Fruit fly (Drosophila melanogaster) whole organism, embryonic: ENCODE measurements around the gene CG3651.

Experiments used
- B-H1 ChIP-seq: fragments of 200-800 bp; sonication (Bioruptor generic); IDR thresholded peaks from 3 replicates; pipeline ENCODE4 v1.3.6; 2022; ENCODE audit warnings: missing biosample characterization, missing genetic modification characterization
- CG12219 ChIP-seq: fragments of 200-800 bp; sonication (Bioruptor generic); optimal IDR thresholded peaks from 3 replicates; lab custom pipeline; 2018; ENCODE audit warnings: missing biosample characterization, mild to moderate bottlenecking, missing genetic modification characterization
- CG15269 ChIP-seq: fragments of 200-800 bp; sonication (Bioruptor generic); optimal IDR thresholded peaks from 2 replicates; lab custom pipeline; 2018; ENCODE audit warnings: missing biosample characterization, mild to moderate bottlenecking, missing genetic modification characterization, moderate library complexity
- CG16813 ChIP-seq: fragments of 200-800 bp; sonication (Bioruptor generic); IDR thresholded peaks from 3 replicates; pipeline ENCODE4 v1.3.6; 2022; ENCODE audit warnings: missing biosample characterization, missing genetic modification characterization; ENCODE audit not compliant: partially characterized antibody
- CG17829 ChIP-seq: fragments of 200-800 bp; optimal IDR thresholded peaks from 2 replicates; lab custom pipeline; 2019; ENCODE audit warnings: missing biosample characterization, mild to moderate bottlenecking, missing genetic modification characterization, moderate library complexity
- CG30020 ChIP-seq: fragments of 200-800 bp; optimal IDR thresholded peaks from 2 replicates; lab custom pipeline; 2019; ENCODE audit warnings: missing biosample characterization, mild to moderate bottlenecking, missing genetic modification characterization, moderate library complexity
- CG3163 ChIP-seq: fragments of 200-800 bp; sonication (Bioruptor generic); optimal IDR thresholded peaks from 3 replicates; lab custom pipeline; 2016; ENCODE audit warnings: missing biosample characterization, missing genetic modification characterization
- CG3281 ChIP-seq: fragments of 200-800 bp; sonication (Bioruptor generic); optimal IDR thresholded peaks from 3 replicates; lab custom pipeline; 2017; ENCODE audit warnings: missing biosample characterization, mild to moderate bottlenecking, missing genetic modification characterization
- CG33557 ChIP-seq: fragments of 200-800 bp; sonication (Bioruptor generic); optimal IDR thresholded peaks from 2 replicates; lab custom pipeline; 2019; ENCODE audit warnings: missing biosample characterization, mild to moderate bottlenecking, missing genetic modification characterization, moderate library complexity
- CG3407 ChIP-seq: fragments of 200-800 bp; sonication (Bioruptor generic); optimal IDR thresholded peaks from 2 replicates; lab custom pipeline; 2018; ENCODE audit warnings: missing biosample characterization, mild to moderate bottlenecking, missing genetic modification characterization
- CG34224 ChIP-seq: fragments of 200-800 bp; sonication (Bioruptor generic); IDR thresholded peaks from 3 replicates; pipeline ENCODE4 v1.3.6; 2022; ENCODE audit warnings: missing biosample characterization, missing genetic modification characterization; ENCODE audit not compliant: partially characterized antibody
- CG34376 ChIP-seq: fragments of 200-800 bp; sonication (Bioruptor generic); optimal IDR thresholded peaks from 2 replicates; lab custom pipeline; 2018; ENCODE audit warnings: missing biosample characterization, mild to moderate bottlenecking, missing genetic modification characterization
- CG4328 ChIP-seq: fragments of 200-800 bp; sonication (Bioruptor generic); optimal IDR thresholded peaks from 3 replicates; lab custom pipeline; 2017; ENCODE audit warnings: missing biosample characterization, missing genetic modification reagents, missing genetic modification characterization
- CG43689 ChIP-seq: fragments of 200-800 bp; sonication (Bioruptor generic); IDR thresholded peaks from 2 replicates; pipeline ENCODE4 v1.3.6; 2022; ENCODE audit warnings: missing biosample characterization, missing genetic modification characterization
- CG4617 ChIP-seq: fragments of 200-800 bp; sonication (Bioruptor generic); optimal IDR thresholded peaks from 3 replicates; lab custom pipeline; 2016; ENCODE audit warnings: missing biosample characterization, missing genetic modification characterization, borderline replicate concordance
- CG5953 ChIP-seq: fragments of 200-800 bp; sonication (Bioruptor generic); IDR thresholded peaks from 2 replicates; pipeline ENCODE4 v1.3.6; 2022; ENCODE audit warnings: missing biosample characterization, missing genetic modification characterization
- CG6813 ChIP-seq: fragments of 200-800 bp; sonication (Bioruptor generic); optimal IDR thresholded peaks from 2 replicates; lab custom pipeline; 2017; ENCODE audit warnings: missing biosample characterization, missing genetic modification characterization, mild to moderate bottlenecking, moderate library complexity, missing genetic modification reagents
- CG7987 ChIP-seq: fragments of 200-800 bp; sonication (Bioruptor generic); optimal IDR thresholded peaks from 2 replicates; lab custom pipeline; 2018; ENCODE audit warnings: missing biosample characterization, mild to moderate bottlenecking, missing genetic modification characterization, moderate library complexity
- CG8765 ChIP-seq: fragments of 200-800 bp; sonication (Bioruptor generic); IDR thresholded peaks from 2 replicates; pipeline ENCODE4 v1.3.6; 2022; ENCODE audit warnings: missing biosample characterization, missing genetic modification characterization
- CoRest ChIP-seq: fragments of 200-800 bp; sonication (Bioruptor generic); optimal IDR thresholded peaks from 3 replicates; lab custom pipeline; 2018; ENCODE audit warnings: missing biosample characterization, mild to moderate bottlenecking, missing genetic modification characterization, moderate library complexity
- Fer2 ChIP-seq: fragments of 200-800 bp; sonication (Bioruptor generic); optimal IDR thresholded peaks from 2 replicates; lab custom pipeline; 2018; ENCODE audit warnings: missing biosample characterization, mild to moderate bottlenecking, missing genetic modification characterization, moderate library complexity
- Fer3 ChIP-seq: fragments of 200-800 bp; sonication (Bioruptor generic); optimal IDR thresholded peaks from 2 replicates; lab custom pipeline; 2018; ENCODE audit warnings: missing biosample characterization, mild to moderate bottlenecking, missing genetic modification characterization, moderate library complexity
- Gug ChIP-seq: fragments of 200-800 bp; sonication (Bioruptor generic); IDR thresholded peaks from 4 replicates; pipeline ENCODE4 v1.3.6; 2022; ENCODE audit warnings: missing biosample characterization, missing genetic modification characterization
- HHEX ChIP-seq: fragments of 200-800 bp; sonication (Bioruptor generic); optimal IDR thresholded peaks from 3 replicates; lab custom pipeline; 2017; ENCODE audit warnings: missing biosample characterization, mild to moderate bottlenecking, missing genetic modification characterization, missing genetic modification reagents
- Hr78 ChIP-seq, 2 experiments: fragments of 200-800 bp in 1 of 2; fragments of >200 bp in 1 of 2; sonication (Bioruptor generic) in 1 of 2; optimal IDR thresholded peaks; 2 replicates each; lab custom pipeline; 2017 to 2019; ENCODE audit warnings: missing biosample characterization in 2 of 2, missing genetic modification characterization in 2 of 2, mild to moderate bottlenecking in 1 of 2, moderate library complexity in 1 of 2
- Nf-YA ChIP-seq: fragments of 200-800 bp; sonication (Bioruptor generic); IDR thresholded peaks from 2 replicates; pipeline ENCODE4 v1.3.6; 2022; ENCODE audit warnings: missing biosample characterization, missing genetic modification characterization
- Pdp1 ChIP-seq, 2 experiments: fragments of 200-800 bp; sonication (Bioruptor generic); optimal IDR thresholded peaks; 3 replicates each; lab custom pipeline; 2016; ENCODE audit warnings: missing biosample characterization in 2 of 2, missing genetic modification characterization in 2 of 2, mild to moderate bottlenecking in 1 of 2, moderate library complexity in 1 of 2
- Sox100B ChIP-seq: fragments of 200-800 bp; sonication (Bioruptor generic); optimal IDR thresholded peaks from 3 replicates; lab custom pipeline; 2018; ENCODE audit warnings: missing biosample characterization, mild to moderate bottlenecking, missing genetic modification characterization
- Sry-β ChIP-seq: fragments of 200-800 bp; sonication (Bioruptor generic); optimal IDR thresholded peaks from 2 replicates; lab custom pipeline; 2018; ENCODE audit warnings: missing biosample characterization, mild to moderate bottlenecking, missing genetic modification characterization, moderate library complexity
- Taf1 ChIP-seq: fragments of 200-800 bp; sonication (Bioruptor generic); IDR thresholded peaks from 2 replicates; pipeline ENCODE4 v1.3.6; 2022; ENCODE audit warnings: missing biosample characterization, missing genetic modification characterization
- Xrp1 ChIP-seq: fragments of 200-800 bp; sonication (Bioruptor generic); IDR thresholded peaks from 2 replicates; pipeline ENCODE4 v1.3.6; 2022; ENCODE audit warnings: missing biosample characterization, missing genetic modification characterization
- abd-A ChIP-seq: fragments of 200-800 bp; sonication (Bioruptor generic); optimal IDR thresholded peaks from 3 replicates; lab custom pipeline; 2019; ENCODE audit warnings: missing biosample characterization, mild to moderate bottlenecking, missing genetic modification characterization, moderate library complexity
- ara ChIP-seq: fragments of 200-800 bp; sonication (Bioruptor generic); IDR thresholded peaks from 2 replicates; pipeline ENCODE4 v1.3.6; 2022; ENCODE audit warnings: missing biosample characterization, missing genetic modification characterization
- croc ChIP-seq: fragments of 200-800 bp; sonication (Bioruptor generic); conservative IDR thresholded peaks from 3 replicates; pipeline ENCODE4 v1.3.6; 2022; ENCODE audit warnings: missing biosample characterization, missing genetic modification characterization
- danr ChIP-seq: fragments of 200-800 bp; sonication (Bioruptor generic); IDR thresholded peaks from 2 replicates; pipeline ENCODE4 v1.3.6; 2022; ENCODE audit warnings: missing biosample characterization, missing genetic modification characterization
- exex ChIP-seq: fragments of 200-800 bp; sonication (Bioruptor generic); optimal IDR thresholded peaks from 4 replicates; lab custom pipeline; 2018; ENCODE audit warnings: missing biosample characterization, mild to moderate bottlenecking, missing genetic modification characterization, moderate library complexity
- fu2 ChIP-seq: fragments of 200-800 bp; sonication (Bioruptor generic); optimal IDR thresholded peaks from 2 replicates; lab custom pipeline; 2016; ENCODE audit warnings: missing biosample characterization, missing genetic modification characterization
- gce ChIP-seq: fragments of 200-800 bp; sonication (Bioruptor generic); IDR thresholded peaks from 3 replicates; pipeline ENCODE4 v1.3.6; 2022; ENCODE audit warnings: missing biosample characterization, missing genetic modification characterization
- gcm2 ChIP-seq: fragments of 200-800 bp; sonication (Bioruptor generic); optimal IDR thresholded peaks from 2 replicates; lab custom pipeline; 2016; ENCODE audit warnings: missing biosample characterization, missing genetic modification characterization
- hkb ChIP-seq, 2 experiments: fragments of 200-800 bp in 1 of 2; fragments of >200 bp in 1 of 2; sonication (Bioruptor generic) in 1 of 2; IDR thresholded peaks in 1 of 2; optimal IDR thresholded peaks in 1 of 2; 2 replicates each; pipeline versions ENCODE4 v1.3.6 to Lab custom; 2017 to 2022; ENCODE audit warnings: missing biosample characterization in 1 of 2, missing genetic modification characterization in 1 of 2
- nerfin-1 ChIP-seq: fragments of 200-800 bp; sonication (Bioruptor generic); optimal IDR thresholded peaks from 3 replicates; lab custom pipeline; 2019; ENCODE audit warnings: missing biosample characterization, mild to moderate bottlenecking, missing genetic modification characterization, moderate library complexity
- pfk ChIP-seq: fragments of 200-800 bp; sonication (Bioruptor generic); optimal IDR thresholded peaks from 2 replicates; lab custom pipeline; 2018; ENCODE audit warnings: missing biosample characterization, mild to moderate bottlenecking, missing genetic modification characterization, moderate library complexity
- psq ChIP-seq: fragments of 200-800 bp; sonication (Bioruptor generic); optimal IDR thresholded peaks from 2 replicates; lab custom pipeline; 2017; ENCODE audit warnings: missing biosample characterization, missing genetic modification characterization
- schlank ChIP-seq: fragments of 200-800 bp; sonication (Bioruptor generic); optimal IDR thresholded peaks from 2 replicates; lab custom pipeline; 2018; ENCODE audit warnings: missing biosample characterization, mild to moderate bottlenecking, missing genetic modification characterization
- sd ChIP-seq: fragments of 200-800 bp; sonication (Bioruptor generic); optimal IDR thresholded peaks from 3 replicates; lab custom pipeline; 2018; ENCODE audit warnings: missing biosample characterization, mild to moderate bottlenecking, missing genetic modification characterization, moderate library complexity
- seq ChIP-seq: fragments of 200-800 bp; sonication (Bioruptor generic); IDR thresholded peaks from 2 replicates; pipeline ENCODE4 v1.3.6; 2022; ENCODE audit warnings: missing biosample characterization, missing genetic modification characterization
- stc ChIP-seq: fragments of 200-800 bp; sonication (Bioruptor generic); IDR thresholded peaks from 2 replicates; pipeline ENCODE4 v1.3.6; 2022; ENCODE audit warnings: missing biosample characterization, missing genetic modification characterization
- unpg ChIP-seq: fragments of 200-800 bp; sonication (Bioruptor generic); optimal IDR thresholded peaks from 3 replicates; lab custom pipeline; 2018; ENCODE audit warnings: missing biosample characterization, mild to moderate bottlenecking, missing genetic modification characterization, moderate library complexity

CG3651 gene

DNA sequence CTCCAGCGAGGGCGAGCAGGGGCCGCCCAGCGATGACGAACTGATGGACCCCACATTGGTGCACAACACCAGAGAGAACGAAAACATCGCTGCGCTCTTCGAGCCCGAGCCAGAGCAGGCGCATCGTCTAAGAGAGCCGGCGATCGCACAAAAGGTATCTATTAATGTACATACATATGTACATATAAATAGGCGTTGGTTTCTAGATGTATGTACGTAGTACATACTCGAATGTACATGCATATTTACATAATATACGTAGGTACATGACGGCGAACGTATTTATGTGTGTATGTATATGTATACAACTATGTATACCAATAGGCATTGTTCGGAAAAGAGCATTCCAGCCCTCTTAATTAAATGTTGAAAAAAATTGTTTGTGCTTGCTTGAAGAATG lies 23.0 kb downstream of the CG3651 start (continued):
- TF ChIP-seq CG33557 (no peak), Sry-β (GFP tag; lab: Kevin White, UChicago) (peak; percentile 14), CG3163 (GFP tag; lab: Kevin White, UChicago) (peak; percentile 82), CG16813 (no peak), CG12219 (no peak), CoRest (tag; lab: Kevin White, UChicago) (no peak), CG8765 (no peak), psq (no peak), CG3407 (no peak), CG34376 (GFP tag; lab: Kevin White, UChicago) (peak; percentile 41), Gug (GFP tag; lab: Robert Waterston, UW) (no peak), gce (GFP tag; lab: Robert Waterston, UW) (peak; percentile 63; the same call in 1 of the 3 replicates), Sox100B (peak; percentile 32), B-H1 (GFP tag; lab: Robert Waterston, UW) (peak; percentile 16; the same call in 1 of the 3 replicates), seq (GFP tag; lab: Robert Waterston, UW) (no peak), CG43689 (GFP tag; lab: Robert Waterston, UW) (no peak), Fer3 (tag; lab: Kevin White, UChicago) (peak; percentile 65), CG34224 (GFP tag; lab: Robert Waterston, UW) (0 out of 3 replicates have a peak, but pooled peaks have one; percentile 13), Nf-YA (GFP tag; lab: Robert Waterston, UW) (no peak), Xrp1 (GFP tag; lab: Robert Waterston, UW) (peak; percentile 82), exex (tag; lab: Kevin White, UChicago) (peak; percentile 48), hkb (optimal IDR thresholded peaks at IDR 0.05; lab: Kevin White, UChicago) (no peak), hkb (GFP tag; IDR thresholded peaks at IDR 0.05; lab: Robert Waterston, UW) (peak; percentile 55), danr (GFP tag; lab: Robert Waterston, UW) (0 out of 2 replicates have a peak, but pooled peaks have one; percentile 10), Taf1 (GFP tag; lab: Robert Waterston, UW) (no peak), abd-A (tag; lab: Kevin White, UChicago) (no peak), unpg (GFP tag; lab: Kevin White, UChicago) (no peak), CG17829 (peak; percentile 38), nerfin-1 (tag; lab: Kevin White, UChicago) (peak; percentile 64), gcm2 (GFP tag; lab: Kevin White, UChicago) (no peak), CG7987 (peak; percentile 80), Hr78 (GFP tag; optimal IDR thresholded peaks at IDR 0.05; lab: Kevin White, UChicago) (no peak), CG30020 (tag; lab: Kevin White, UChicago) (peak; percentile 28), CG3281 (GFP tag; lab: Kevin White, UChicago) (peak; percentile 30), fu2 (GFP tag; lab: Kevin White, UChicago) (no peak), CG5953 (GFP tag; lab: Robert Waterston, UW) (peak; percentile 30; the same call in 1 of the 2 replicates), ara (GFP tag; lab: Robert Waterston, UW) (peak; percentile 70; the same call in 1 of the 2 replicates), sd (tag; lab: Kevin White, UChicago) (peak; percentile 70), croc (GFP tag; lab: Robert Waterston, UW) (no peak), CG4617 (GFP tag; lab: Kevin White, UChicago) (no peak), pfk (GFP tag; lab: Kevin White, UChicago) (peak; percentile 79), HHEX (GFP tag; lab: Kevin White, UChicago) (peak; percentile 75), Fer2 (tag; lab: Kevin White, UChicago) (peak; percentile 72), stc (peak; percentile 33; the same call in 1 of the 2 replicates), Pdp1 (GFP tag; optimal IDR thresholded peaks at IDR 0.05; lab: Kevin White, UChicago) (peak in 1 of 2 experiments; percentile 35), CG4328 (GFP tag; lab: Kevin White, UChicago) (peak; percentile 90), CG15269 (tag; lab: Kevin White, UChicago) (no peak), schlank (tag; lab: Kevin White, UChicago) (no peak), CG6813 (GFP tag; lab: Kevin White, UChicago) (peak; percentile 86)
